Worm (Caenorhabditis elegans): Measurements from ENCODE around the gene C09G4.4.

DNA sequence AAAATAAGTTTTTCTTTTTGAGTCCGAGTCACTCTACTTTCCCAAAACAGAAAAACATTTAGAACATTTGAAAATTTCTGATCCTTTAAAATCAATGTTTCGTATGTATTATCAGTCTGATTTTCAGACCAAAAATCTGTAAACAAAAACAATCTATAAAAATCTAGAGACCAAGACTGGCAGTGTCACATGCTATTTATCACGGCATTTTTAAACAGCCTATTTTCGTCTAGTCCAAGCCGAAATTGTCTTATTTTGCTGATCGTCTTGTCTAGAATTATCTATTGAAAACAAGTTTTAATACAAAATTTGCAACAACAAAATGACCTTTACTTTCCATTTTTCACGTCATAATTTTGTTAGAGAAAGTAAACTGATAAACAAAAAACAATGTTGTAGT, 13.8 kb downstream of the C09G4.4 start:
- TF ChIP-seq ztf-11 (tag; optimal IDR thresholded peaks at IDR 0.05) = no peak
- no peak for TF ChIP-seq nhr-77 (tag; optimal IDR thresholded peaks at IDR 0.05)
- no peak for TF ChIP-seq mep-1 (tag; optimal IDR thresholded peaks at IDR 0.05)
- no peak for TF ChIP-seq fos-1 (tag; optimal IDR thresholded peaks at IDR 0.05)
- TF ChIP-seq pqm-1 (tag; optimal IDR thresholded peaks at IDR 0.05) = no peak
- no peak for TF ChIP-seq lin-15B (tag; optimal IDR thresholded peaks at IDR 0.05)
- no peak for TF ChIP-seq zip-4 (GFP tag; optimal IDR thresholded peaks at IDR 0.05)
- TF ChIP-seq unc-62 (GFP tag; optimal IDR thresholded peaks at IDR 0.05) = no peak
- no peak for TF ChIP-seq lir-3 (tag; optimal IDR thresholded peaks at IDR 0.05; ENCODE audit: poor library complexity)
- no peak for TF ChIP-seq jun-1 (tag; optimal IDR thresholded peaks at IDR 0.05)
- TF ChIP-seq nhr-20 (tag; optimal IDR thresholded peaks at IDR 0.05) = no peak
- no peak for TF ChIP-seq snpc-4 (tag; optimal IDR thresholded peaks at IDR 0.05)
